Fruit fly (Drosophila melanogaster): Measurements from ENCODE around the gene Ubqn.

DNA sequence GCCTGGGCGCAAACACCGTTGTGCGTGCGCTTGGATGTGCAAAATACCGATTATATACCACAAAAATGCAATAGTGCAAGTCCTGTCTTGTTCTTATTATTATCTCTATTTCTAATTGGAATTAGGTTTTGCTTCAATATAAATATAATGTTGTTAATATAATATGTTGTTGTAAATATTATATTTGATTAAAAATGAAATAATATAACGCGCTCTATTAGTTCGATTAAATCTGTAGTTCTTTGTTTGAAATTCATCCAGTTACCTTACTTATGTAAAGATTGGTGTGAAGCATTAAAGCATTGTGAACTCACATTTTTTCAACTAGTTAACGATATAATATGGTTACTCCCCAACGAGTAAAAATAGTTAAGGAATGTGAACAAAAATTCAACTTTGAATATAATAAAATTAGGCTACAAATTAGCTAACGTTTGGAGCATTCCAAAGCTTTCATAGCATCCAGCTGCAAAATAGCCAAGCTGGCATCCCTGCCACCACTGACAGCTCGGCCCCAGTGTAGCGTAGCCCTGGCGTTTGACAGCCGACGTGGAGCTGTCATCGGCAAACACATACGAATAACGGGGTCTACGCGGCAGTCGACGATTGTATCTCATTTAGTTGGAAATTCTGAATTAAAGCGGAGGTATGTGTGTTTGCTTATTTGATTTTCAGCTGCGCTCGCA is 40.6 kb upstream of the Ubqn start, which contains the start of the genes CG12237 and Sec61gamma:
- no peak for TF ChIP-seq CG12605 (GFP tag; IDR thresholded peaks at IDR 0.05)
- no peak for TF ChIP-seq CG10348 (GFP tag; IDR thresholded peaks at IDR 0.05)
